Fruit fly (Drosophila melanogaster) Kc167 (cell line): ENCODE data around the gene PCNA2.

Experiments used
- Myc ChIP-seq: fragments of >200 bp; optimal IDR thresholded peaks from 2 replicates; lab custom pipeline; 2017; ENCODE audit warnings: missing external identifiers
- Sin3A ChIP-seq: fragments of >200 bp; optimal IDR thresholded peaks from 2 replicates; lab custom pipeline; 2018; ENCODE audit warnings: missing external identifiers
- h ChIP-seq: fragments of >200 bp; optimal IDR thresholded peaks from 3 replicates; lab custom pipeline; 2018; ENCODE audit warnings: missing external identifiers
- insv ChIP-seq: fragments of >200 bp; optimal IDR thresholded peaks from 3 replicates; lab custom pipeline; 2018; ENCODE audit warnings: missing external identifiers
- psq ChIP-seq: fragments of >200 bp; optimal IDR thresholded peaks from 2 replicates; lab custom pipeline; 2017; ENCODE audit warnings: missing external identifiers
- ttk ChIP-seq: sonication (Bioruptor generic); optimal IDR thresholded peaks from 2 replicates; lab custom pipeline; 2017; ENCODE audit warnings: missing external identifiers

PCNA2 gene

dm6 chr2L:19563029-19563980, 20.5 kb downstream of the PCNA2 start, which contains the start of gene CG13078:
Gene CG13078 (plus strand): TSS chr2L:19563930.
- no peak for TF ChIP-seq Myc (lab: Kevin White, UChicago)
- no peak for TF ChIP-seq Sin3A (lab: Kevin White, UChicago)
- no peak for TF ChIP-seq psq (lab: Kevin White, UChicago)
- no peak for TF ChIP-seq insv
- no peak for TF ChIP-seq h
- TF ChIP-seq ttk (lab: Kevin White, UChicago), result no peak

DNA sequence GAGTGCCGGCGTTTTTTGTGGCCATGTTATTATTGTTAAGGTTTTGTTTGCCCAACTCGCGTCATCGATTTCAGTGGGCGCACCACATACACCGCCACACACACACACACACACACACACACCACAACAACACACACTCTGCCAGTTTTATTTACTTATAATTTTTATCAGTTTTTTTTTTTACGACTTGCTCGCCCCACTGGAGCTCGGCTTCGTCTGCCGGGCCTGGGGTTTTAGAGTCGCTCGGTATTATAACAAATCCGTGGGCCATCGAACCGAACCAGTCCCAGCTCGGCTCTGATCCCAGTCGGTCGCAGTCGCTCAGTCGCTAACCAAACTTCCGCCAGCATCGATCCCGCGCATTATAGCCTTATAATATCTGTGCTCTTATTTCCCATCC, 34.4 kb downstream of the PCNA2 start:
- no peak for TF ChIP-seq psq (lab: Kevin White, UChicago)

DNA sequence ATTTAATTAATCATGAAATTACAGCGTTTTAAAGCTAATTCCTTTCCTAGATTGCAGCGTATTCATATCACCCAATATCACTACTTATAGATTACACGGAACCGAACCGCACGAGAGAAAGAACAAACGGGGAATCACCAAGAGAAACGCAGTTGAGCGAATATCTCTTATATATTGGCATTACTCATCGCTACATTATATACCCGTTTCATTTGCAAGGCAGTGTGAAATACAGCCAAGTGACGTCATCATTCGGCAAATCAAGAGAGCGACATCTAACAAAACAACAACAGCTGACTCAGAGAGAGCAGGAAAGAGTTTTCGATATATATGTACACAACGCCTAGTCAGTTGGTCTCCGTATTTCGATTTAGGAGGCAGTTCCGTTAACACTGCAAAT, 35.6 kb downstream of the PCNA2 start, which contains the start of gene Tep4:
Gene Tep4, plus strand, starts transcription at position 350 of the 400 bp plus-strand sequence.
- TF ChIP-seq Myc (lab: Kevin White, UChicago), result no peak
- no peak for TF ChIP-seq ttk (lab: Kevin White, UChicago)

DNA sequence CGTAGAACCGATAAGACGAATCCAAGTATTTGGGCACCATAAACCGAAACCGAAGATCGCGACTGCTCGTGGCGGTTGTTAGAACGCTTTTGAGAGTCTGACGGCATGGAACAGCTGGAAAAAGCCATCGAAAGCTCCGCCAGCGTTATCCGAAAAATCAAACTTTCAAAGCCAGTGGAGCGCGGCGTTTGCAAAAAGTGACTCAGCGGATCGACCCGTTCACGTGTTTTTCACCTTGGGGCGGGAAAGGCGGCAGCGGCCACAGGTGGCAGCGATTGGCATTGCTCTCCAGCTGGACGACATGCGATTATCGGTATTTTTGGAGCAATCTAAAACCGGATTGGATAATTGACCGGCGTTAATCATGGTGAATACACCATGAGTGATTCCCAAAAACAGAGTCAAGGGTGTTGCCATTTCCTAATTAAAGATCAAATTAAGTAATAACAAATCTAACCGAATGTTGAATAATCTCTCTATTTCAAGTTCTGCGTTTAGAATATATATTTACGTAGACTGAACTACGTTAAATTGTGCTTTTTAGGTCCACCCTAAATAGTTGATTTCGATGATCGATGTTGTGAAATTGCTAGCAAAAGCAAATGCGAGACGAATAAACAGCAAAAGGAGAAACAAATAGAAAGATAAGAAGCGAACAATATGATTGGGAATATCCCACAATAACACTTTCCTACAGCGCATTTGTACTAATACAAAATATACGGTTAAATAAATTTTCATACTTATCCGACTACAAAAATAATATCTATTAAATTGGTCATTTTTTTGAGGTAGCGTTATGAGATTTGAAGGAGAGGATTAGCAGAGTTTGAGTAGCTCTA, 36.7 kb downstream of the PCNA2 start, which contains the start of gene CG10337:
Gene CG10337, minus strand, starts transcription at position 91 of the 842 bp plus-strand sequence.
- TF ChIP-seq Sin3A (lab: Kevin White, UChicago), result no peak
- no peak for TF ChIP-seq ttk (lab: Kevin White, UChicago)
- no peak for TF ChIP-seq h
- TF ChIP-seq psq (lab: Kevin White, UChicago), result no peak
- no peak for TF ChIP-seq Myc (lab: Kevin White, UChicago)
- TF ChIP-seq insv, result no peak

- no peak for TF ChIP-seq psq (lab: Kevin White, UChicago)
- no peak for TF ChIP-seq insv
- no peak for TF ChIP-seq Myc (lab: Kevin White, UChicago)
- no peak for TF ChIP-seq Sin3A (lab: Kevin White, UChicago)
- no peak for TF ChIP-seq ttk (lab: Kevin White, UChicago)
- no peak for TF ChIP-seq h
Observed at dm6 chr2L:19543010-19543564, 40.7 kb downstream of the PCNA2 start.

DNA sequence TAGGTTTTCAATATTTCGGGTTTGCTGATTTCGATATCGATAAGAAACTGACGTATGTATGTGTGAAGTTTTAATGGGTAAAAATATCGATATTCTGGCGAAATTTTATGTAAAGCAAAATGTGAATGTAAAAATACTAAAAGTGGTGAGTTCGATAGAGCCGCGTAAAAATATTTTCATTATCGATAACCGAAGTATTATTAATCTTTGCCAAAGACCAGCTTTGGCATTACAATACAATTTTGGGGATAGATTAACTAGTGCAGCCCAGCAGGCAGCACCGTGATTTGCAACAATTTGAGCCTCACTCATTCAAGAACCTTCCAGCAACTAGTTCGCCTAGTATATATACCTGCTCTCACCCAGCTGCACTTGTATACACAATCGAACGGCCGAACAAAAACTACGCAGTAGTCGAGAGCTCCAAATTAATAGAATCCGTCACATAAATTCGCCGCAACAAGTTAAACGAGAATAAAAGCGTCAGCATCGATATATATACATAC, 41.5 kb downstream of the PCNA2 start:
- no peak for TF ChIP-seq h
- TF ChIP-seq insv, result no peak
- no peak for TF ChIP-seq Myc (lab: Kevin White, UChicago)
- TF ChIP-seq psq (lab: Kevin White, UChicago), result no peak
- no peak for TF ChIP-seq ttk (lab: Kevin White, UChicago)
- no peak for TF ChIP-seq Sin3A (lab: Kevin White, UChicago)

- TF ChIP-seq ttk (lab: Kevin White, UChicago) (no peak), psq (lab: Kevin White, UChicago) (no peak)
Observed at dm6 chr2L:19540307-19540706, 43.5 kb downstream of the PCNA2 start, which contains the start of gene CG13081. Gene CG13081 (plus strand): TSS chr2L:19540607.

- no peak for TF ChIP-seq insv
- TF ChIP-seq h, result no peak
- no peak for TF ChIP-seq Sin3A (lab: Kevin White, UChicago)
- TF ChIP-seq ttk (lab: Kevin White, UChicago), result no peak
- no peak for TF ChIP-seq psq (lab: Kevin White, UChicago)
- no peak for TF ChIP-seq Myc (lab: Kevin White, UChicago)
Observed at dm6 chr2L:19537779-19538456, 45.9 kb downstream of the PCNA2 start, which contains the start of gene CG13082. Gene CG13082 (plus strand): TSS chr2L:19538425.

DNA sequence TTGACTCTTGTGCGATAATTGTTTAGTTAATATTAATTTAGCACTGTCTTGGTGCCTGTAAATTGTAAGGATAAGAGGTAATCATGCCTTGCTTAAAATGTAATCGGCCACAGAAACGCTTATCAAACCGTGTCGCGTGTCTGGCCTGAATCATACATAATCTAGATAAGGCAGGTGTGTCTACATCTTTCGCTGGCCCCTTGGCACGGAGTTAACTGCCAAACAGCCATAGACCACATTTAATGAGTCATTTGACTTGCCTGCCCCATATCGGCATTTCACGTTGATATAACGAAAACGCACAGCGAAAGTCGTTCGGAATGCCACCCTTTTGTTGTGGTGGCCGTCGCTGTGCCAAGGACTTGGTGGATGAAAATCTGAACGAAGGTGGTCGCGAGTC, 48.6 kb downstream of the PCNA2 start, which contains the start of gene CG31697:
Gene CG31697, plus strand, starts transcription at position 215 of the 400 bp plus-strand sequence.
- TF ChIP-seq h (no peak), Sin3A (lab: Kevin White, UChicago) (no peak)

DNA sequence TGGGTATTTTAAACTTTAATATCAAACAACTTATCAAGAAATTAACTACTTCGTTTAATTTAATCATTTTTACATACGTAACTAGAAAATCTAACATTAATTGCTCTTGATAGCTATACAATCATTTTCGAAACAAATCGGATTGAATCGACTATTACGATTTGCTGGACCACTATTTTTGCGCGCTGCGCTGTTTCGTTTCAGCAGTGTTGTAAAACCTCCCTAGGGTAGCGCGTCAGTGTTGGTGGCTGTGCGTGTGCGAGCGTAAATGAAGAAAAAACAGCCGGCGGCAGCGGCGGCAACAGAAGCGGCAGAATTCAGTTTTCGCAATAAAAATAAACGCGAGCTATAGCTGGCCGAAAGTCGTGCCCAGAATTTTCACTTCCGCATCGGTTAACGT, 50.5 kb downstream of the PCNA2 start, which contains the start of gene CG33116:
Gene CG33116, plus strand, starts transcription at position 233 of the 400 bp plus-strand sequence.
- TF ChIP-seq psq (lab: Kevin White, UChicago) (no peak), Myc (lab: Kevin White, UChicago) (no peak), insv (no peak), Sin3A (lab: Kevin White, UChicago) (no peak), h (no peak), ttk (lab: Kevin White, UChicago) (no peak)
